Fruit fly (Drosophila melanogaster) Kc167 (cell line): ENCODE measurements around the gene Ptp10D.

Experiments used
- Myc ChIP-seq: fragments of >200 bp; optimal IDR thresholded peaks from 2 replicates; lab custom pipeline; 2017; ENCODE audit warnings: missing external identifiers
- Sin3A ChIP-seq: fragments of >200 bp; optimal IDR thresholded peaks from 2 replicates; lab custom pipeline; 2018; ENCODE audit warnings: missing external identifiers
- h ChIP-seq: fragments of >200 bp; optimal IDR thresholded peaks from 3 replicates; lab custom pipeline; 2018; ENCODE audit warnings: missing external identifiers
- insv ChIP-seq: fragments of >200 bp; optimal IDR thresholded peaks from 3 replicates; lab custom pipeline; 2018; ENCODE audit warnings: missing external identifiers
- psq ChIP-seq: fragments of >200 bp; optimal IDR thresholded peaks from 2 replicates; lab custom pipeline; 2017; ENCODE audit warnings: missing external identifiers
- ttk ChIP-seq: sonication (Bioruptor generic); optimal IDR thresholded peaks from 2 replicates; lab custom pipeline; 2017; ENCODE audit warnings: missing external identifiers

Gene Ptp10D

dm6 chrX:11695883-11696211 lies 74.0 kb downstream of the Ptp10D start:
- TF ChIP-seq insv (lab: Kevin White, UChicago) (no peak), ttk (no peak), psq (lab: Kevin White, UChicago) (no peak), Sin3A (no peak), Myc (lab: Kevin White, UChicago) (no peak), h (no peak)

- TF ChIP-seq Myc (lab: Kevin White, UChicago) (no peak), ttk (no peak), insv (lab: Kevin White, UChicago) (no peak), Sin3A (no peak), psq (lab: Kevin White, UChicago) (no peak), h (no peak)
Measured at dm6 chrX:11700765-11701164, 79.0 kb downstream of the Ptp10D start.

DNA sequence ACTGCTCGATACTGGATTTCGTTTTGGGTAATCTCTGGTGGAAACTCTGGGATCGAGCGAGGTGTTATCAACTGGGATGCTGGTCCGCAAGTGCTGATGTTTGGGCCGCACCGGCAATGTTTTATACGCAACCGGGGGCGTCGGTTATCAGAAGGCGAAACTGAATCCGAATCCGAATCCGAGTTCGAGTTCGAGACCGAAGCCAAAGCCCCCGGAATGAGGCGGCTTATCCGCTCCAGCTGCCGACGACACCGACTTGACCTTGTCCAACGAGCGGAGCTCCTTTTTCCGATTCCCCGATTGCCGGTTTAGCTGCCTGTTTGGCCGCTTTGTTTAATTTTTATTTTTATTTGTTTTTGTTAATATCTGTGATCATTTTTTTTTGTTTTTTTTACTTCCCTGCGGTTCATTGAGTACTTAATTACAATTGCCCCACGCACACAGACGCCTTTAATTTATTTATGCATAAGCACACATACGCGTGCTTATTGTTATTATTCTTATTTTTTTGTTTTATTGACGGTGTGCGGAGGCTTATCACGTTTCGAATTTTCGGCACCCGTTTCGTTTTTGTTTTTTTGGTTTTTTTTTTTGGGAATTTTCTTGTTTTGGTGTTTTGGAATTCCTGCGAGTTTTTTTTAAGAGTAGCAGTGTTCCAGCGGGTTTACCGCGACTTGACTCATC lies 83.3 kb downstream of the Ptp10D start, which contains the start of gene CG2444:
Gene CG2444, minus strand, starts transcription at position 372 of the 684 bp plus-strand sequence.
- TF ChIP-seq insv (lab: Kevin White, UChicago) (no peak), Myc (lab: Kevin White, UChicago) (no peak), h (no peak), ttk (no peak), psq (lab: Kevin White, UChicago) (no peak), Sin3A (no peak)

DNA sequence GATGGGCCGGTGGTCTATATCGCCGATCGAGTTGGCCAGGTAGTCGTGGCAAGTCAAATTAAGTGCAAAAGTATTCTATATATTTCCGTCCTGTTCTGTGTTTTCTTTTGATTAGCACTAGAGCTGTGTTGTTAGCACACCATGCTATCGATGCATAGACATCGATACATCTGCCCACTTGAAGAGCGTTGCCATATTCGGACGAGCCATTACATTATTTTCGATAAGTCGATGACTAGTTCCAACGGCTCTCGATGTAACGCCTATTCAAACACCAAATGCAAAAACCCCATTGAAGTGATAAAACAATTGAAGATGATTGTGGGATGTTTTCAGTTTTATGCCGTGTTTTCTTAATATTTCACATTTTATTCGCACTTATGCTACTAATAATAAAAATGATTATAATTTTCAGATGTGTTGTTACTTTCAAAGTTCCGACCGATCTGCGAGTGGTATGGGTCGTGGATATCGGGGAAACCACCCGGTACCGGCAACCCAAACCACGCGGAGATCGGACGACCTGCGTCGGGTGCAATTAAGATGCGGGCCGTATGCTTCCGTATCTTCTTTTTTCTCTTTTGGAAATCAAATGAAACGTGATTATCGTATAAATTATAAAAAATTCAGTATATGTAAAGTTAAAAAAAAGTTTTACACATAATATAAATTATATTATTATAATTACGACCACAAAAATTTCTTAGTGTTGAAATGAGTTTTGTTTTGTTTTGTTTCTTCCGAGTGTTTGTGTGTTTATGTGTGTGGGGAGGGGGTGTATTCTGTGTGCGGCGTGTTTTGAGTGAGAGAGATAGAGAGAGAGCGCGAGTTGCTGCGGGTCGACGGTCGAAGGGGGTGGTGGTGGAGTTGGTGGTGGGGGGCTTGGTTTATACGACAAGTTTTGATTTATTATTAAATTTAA lies 88.2 kb downstream of the Ptp10D start, which contains the start of gene FucT6:
Gene FucT6, minus strand, starts transcription at position 153 of the 922 bp plus-strand sequence.
- TF ChIP-seq insv (lab: Kevin White, UChicago) (no peak), Sin3A (no peak), psq (lab: Kevin White, UChicago) (no peak), h (no peak), ttk (no peak), Myc (lab: Kevin White, UChicago) (no peak)

- TF ChIP-seq h (no peak), psq (lab: Kevin White, UChicago) (peak; percentile 36), ttk (no peak), Myc (lab: Kevin White, UChicago) (no peak), Sin3A (no peak)
Measured at dm6 chrX:11713808-11714528, 92.2 kb downstream of the Ptp10D start.

DNA sequence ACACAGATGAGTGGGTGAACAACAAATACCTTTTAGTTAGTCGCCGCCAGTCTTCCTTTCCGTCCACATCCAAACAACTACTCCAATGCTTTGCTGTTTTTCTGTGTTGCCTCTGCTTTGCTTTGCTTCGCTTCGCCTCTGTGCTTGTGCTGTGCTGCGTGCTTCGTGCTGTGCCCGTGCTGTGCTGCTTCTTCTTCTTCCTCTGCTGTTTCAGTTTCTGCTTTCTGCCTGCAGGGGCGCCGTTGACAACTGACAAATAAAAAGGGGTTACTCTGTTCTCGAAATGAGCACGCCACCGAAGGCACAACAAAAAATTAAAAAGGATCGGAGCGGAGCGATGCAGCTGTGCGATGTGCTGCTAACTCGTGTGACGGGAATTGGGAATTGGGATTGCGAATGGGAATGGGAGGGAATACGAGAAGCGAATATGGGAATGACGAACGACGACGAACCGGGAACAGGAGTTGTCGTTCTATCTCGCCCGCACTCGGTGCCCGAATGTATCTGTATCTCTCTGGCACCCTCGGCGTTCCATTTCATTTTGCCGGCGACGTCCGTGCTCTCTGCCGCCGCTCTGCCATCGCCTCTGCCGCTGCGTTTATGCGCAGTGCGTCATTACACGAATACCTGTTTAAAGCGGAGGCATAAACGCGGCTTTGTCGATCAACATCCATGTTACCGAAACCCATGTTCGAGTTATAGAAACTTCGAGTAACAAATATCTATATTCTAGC lies 92.9 kb downstream of the Ptp10D start:
- TF ChIP-seq Sin3A: no peak
- TF ChIP-seq ttk: no peak
- no peak for TF ChIP-seq Myc (lab: Kevin White, UChicago)
- peak; percentile 63 for TF ChIP-seq psq (lab: Kevin White, UChicago)
- no peak for TF ChIP-seq h
- no peak for TF ChIP-seq insv (lab: Kevin White, UChicago)

DNA sequence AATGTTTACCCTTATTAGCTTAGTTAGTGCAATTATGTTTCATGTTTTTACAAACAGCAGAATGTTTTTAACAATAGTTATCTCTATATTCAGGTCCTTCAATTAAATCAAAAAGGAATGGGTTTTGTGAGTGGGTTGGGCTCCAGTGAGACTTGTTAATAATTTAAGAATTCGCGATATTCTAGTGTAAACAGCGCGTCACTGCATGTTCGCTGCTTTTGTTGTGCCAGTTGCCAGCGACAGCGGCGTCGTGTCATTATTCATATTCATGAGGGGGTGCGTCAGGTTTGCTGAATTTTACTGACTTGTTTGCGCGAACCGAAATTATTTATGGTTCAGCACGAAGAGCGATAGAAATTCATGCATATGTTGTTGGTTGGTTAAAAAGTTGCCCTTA lies 93.4 kb downstream of the Ptp10D start, which contains the start of gene Amun:
Gene Amun, minus strand, starts transcription at position 303 of the 397 bp plus-strand sequence.
- TF ChIP-seq ttk (no peak), Sin3A (no peak), psq (lab: Kevin White, UChicago) (no peak), insv (lab: Kevin White, UChicago) (no peak), h (no peak), Myc (lab: Kevin White, UChicago) (no peak)

- peak; percentile 69 for TF ChIP-seq psq (lab: Kevin White, UChicago)
- TF ChIP-seq Sin3A: no peak
- TF ChIP-seq insv (lab: Kevin White, UChicago): no peak
Measured at dm6 chrX:11715937-11716730, 94.3 kb downstream of the Ptp10D start.

DNA sequence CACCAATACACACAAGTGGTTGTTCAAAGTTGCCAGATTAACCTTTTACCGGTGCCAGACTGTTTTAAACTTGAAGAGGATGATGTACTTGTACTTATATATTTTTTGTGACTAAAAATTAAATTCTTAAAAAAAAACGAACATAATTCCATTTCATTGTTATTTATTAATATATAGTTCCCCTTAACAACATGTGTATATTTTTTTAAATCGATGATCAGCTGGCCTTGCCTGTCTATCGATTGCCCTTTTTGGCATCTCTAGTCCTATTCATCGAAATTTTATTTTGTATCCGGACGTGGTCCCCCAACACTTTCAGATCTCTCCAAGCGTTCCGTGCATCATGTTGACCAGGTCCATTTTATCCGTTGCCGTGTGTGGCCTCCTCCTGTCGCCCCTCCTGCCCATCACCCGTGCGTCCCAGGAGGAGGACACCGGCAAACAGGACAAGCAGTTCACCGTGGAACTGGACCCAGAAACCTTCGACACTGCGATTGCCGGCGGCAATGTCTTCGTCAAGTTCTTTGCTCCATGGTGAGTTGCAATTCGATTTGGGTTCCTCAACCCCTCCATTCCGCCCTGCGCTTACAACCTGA lies 95.0 kb downstream of the Ptp10D start, which contains the start of gene prtp:
Gene prtp, plus strand, starts transcription at position 26 of the 596 bp plus-strand sequence.
- TF ChIP-seq Myc (lab: Kevin White, UChicago) (no peak), Sin3A (no peak), ttk (no peak)

- TF ChIP-seq ttk (no peak), Sin3A (no peak), h (no peak), insv (lab: Kevin White, UChicago) (no peak), psq (lab: Kevin White, UChicago) (no peak), Myc (lab: Kevin White, UChicago) (no peak)
Measured at dm6 chrX:11717892-11718291, 96.1 kb downstream of the Ptp10D start.

DNA sequence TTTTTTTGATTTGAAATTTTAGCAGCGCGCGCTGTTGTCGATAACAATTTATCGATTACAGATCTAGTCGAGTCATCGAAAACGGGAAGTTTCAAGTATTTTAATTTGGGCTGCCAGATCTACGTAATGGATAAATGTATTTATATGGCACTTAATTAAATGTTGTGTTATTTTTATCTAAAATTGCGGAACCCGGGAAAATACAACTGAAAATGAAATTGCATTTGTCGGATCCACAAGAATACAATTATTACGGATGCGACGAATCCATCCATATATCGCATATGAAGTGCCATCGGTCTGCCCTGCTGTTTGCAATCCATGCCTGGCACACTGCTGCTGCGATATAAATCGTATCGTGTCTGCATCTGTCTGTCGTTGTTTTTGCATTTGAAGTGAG lies 98.3 kb downstream of the Ptp10D start, which contains the start of gene Tango10:
Gene Tango10, plus strand, starts transcription at position 108 of the 400 bp plus-strand sequence.
- no peak for TF ChIP-seq Sin3A
- no peak for TF ChIP-seq psq (lab: Kevin White, UChicago)
